Fruit fly (Drosophila melanogaster): ENCODE data around the gene osp.

dm6 chr2L:14615749-14616348 is 73.3 kb downstream of the osp start:
- TF ChIP-seq Pif1A (GFP tag; optimal IDR thresholded peaks at IDR 0.05) (no peak), CG9948 (tag; optimal IDR thresholded peaks at IDR 0.05) (no peak), EcR (GFP tag; optimal IDR thresholded peaks at IDR 0.05) (no peak), Pif1B (GFP tag; optimal IDR thresholded peaks at IDR 0.05) (no peak), D1 (tag; optimal IDR thresholded peaks at IDR 0.05) (no peak), CG8159 (tag; optimal IDR thresholded peaks at IDR 0.05) (no peak)
